Worm (Caenorhabditis elegans) whole organism, early embryonic: Measurements from ENCODE around the gene swt-2.

Experiments used
- F13C5.2 ChIP-seq: sonication (generic microtip); optimal IDR thresholded peaks from 2 replicates; lab custom pipeline; 2017; ENCODE audit warnings: mild to moderate bottlenecking, missing genetic modification characterization, inconsistent platforms, missing compliant biosample characterization
- ama-1 ChIP-seq: fragments of 150-350 bp; optimal IDR thresholded peaks from 2 replicates; lab custom pipeline; 2014
- ets-7 ChIP-seq: sonication (generic microtip); optimal IDR thresholded peaks from 2 replicates; lab custom pipeline; 2016; ENCODE audit warnings: missing genotype, missing genetic modification characterization, missing compliant biosample characterization
- hmg-4 ChIP-seq: fragments of 200-800 bp; sonication (Bioruptor generic); optimal IDR thresholded peaks from 2 replicates; lab custom pipeline; 2018; ENCODE audit warnings: mild to moderate bottlenecking, missing genetic modification characterization, missing compliant biosample characterization
- sea-1 ChIP-seq: fragments of 200-800 bp; sonication (Bioruptor generic); conservative IDR thresholded peaks from 2 replicates; pipeline ENCODE4 v1.3.6; 2022; ENCODE audit warnings: missing genetic modification characterization, missing compliant biosample characterization

- no peak for TF ChIP-seq ama-1
- TF ChIP-seq hmg-4 (GFP tag; lab: Kevin White, UChicago): no peak
- TF ChIP-seq F13C5.2 (tag; lab: Kevin White, UChicago): no peak
- no peak for TF ChIP-seq sea-1 (GFP tag; lab: Robert Waterston, UW)
- no peak for TF ChIP-seq ets-7 (tag; lab: Kevin White, UChicago)
These were observed 9.9 kb upstream of the swt-2 start, which contains the start of gene srb-19 for ce11 chrV:7520077-7520476.
